Fruit fly (Drosophila melanogaster) whole organism, adult: ENCODE measurements around the gene ph-p.

Experiments
- CG11617 ChIP-seq: fragments of 200-800 bp; sonication (Bioruptor generic); optimal IDR thresholded peaks from 2 replicates; lab custom pipeline; 2017; ENCODE audit warnings: mild to moderate bottlenecking, missing biosample characterization, missing genetic modification reagents, missing genetic modification characterization
- CG12768 ChIP-seq: fragments of 200-800 bp; sonication (Bioruptor generic); optimal IDR thresholded peaks from 2 replicates; lab custom pipeline; 2017; ENCODE audit warnings: missing biosample characterization, missing genetic modification characterization, mild to moderate bottlenecking, moderate library complexity, missing genetic modification reagents
- CG1620 ChIP-seq: fragments of 200-800 bp; sonication (Bioruptor generic); optimal IDR thresholded peaks from 2 replicates; lab custom pipeline; 2016; ENCODE audit warnings: missing biosample characterization, missing genetic modification characterization
- CG5204 ChIP-seq: fragments of 200-800 bp; sonication (Bioruptor generic); optimal IDR thresholded peaks from 2 replicates; lab custom pipeline; 2016; ENCODE audit warnings: missing biosample characterization, missing genetic modification characterization
- bab1 ChIP-seq: fragments of 200-800 bp; sonication (Bioruptor generic); optimal IDR thresholded peaks from 3 replicates; lab custom pipeline; 2019; ENCODE audit warnings: missing biosample characterization, mild to moderate bottlenecking, missing genetic modification characterization, moderate library complexity
- kay ChIP-seq: fragments of 200-800 bp; sonication (Bioruptor generic); peaks from one replicate; lab custom pipeline; 2016; ENCODE audit warnings: missing biosample characterization, missing genetic modification characterization, borderline replicate concordance
- pad ChIP-seq: fragments of 200-800 bp; sonication (Bioruptor generic); optimal IDR thresholded peaks from 3 replicates; lab custom pipeline; 2017; ENCODE audit warnings: missing biosample characterization, missing genetic modification characterization, mild to moderate bottlenecking, moderate library complexity, missing genetic modification reagents

DNA sequence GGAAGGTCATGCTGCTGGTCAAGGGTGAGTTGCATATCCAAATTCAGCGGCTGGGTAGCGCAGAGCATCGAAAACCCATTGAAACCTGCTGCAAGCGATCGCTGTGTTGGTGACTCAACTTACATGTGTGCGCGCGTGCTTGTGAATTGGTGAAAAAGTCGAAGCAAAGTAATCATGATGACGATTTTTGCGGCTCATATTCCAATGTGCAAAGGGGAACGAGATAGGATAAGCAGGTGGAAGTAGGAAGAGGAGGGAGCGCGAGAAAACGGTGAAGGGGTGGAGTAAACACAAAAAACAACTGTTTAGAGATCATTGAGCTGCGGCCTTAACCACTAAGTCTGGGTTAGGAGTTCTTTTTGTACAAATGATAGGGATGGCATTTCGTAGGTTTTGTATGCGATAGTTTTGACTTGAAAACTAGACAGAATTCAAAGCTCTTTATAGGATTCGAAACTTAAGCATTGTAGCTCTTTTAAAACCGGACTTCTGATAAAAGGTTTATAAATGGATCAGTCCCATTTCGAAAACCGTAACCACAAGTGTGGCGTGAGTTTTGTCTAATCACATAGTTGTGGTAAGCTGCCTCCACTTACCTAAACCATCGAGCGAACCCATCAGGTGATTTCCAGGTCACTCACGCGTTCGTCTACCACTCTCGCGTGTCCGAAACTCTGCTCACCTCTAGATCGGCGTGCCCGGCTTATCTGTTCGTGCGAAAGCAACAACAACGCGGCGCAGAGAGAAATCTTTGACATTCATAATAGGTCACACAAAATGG, 7.7 kb upstream of the ph-p start:
- TF ChIP-seq kay, result peak; percentile 80
- TF ChIP-seq CG12768 (GFP tag; lab: Kevin White, UChicago), result peak; percentile 5
- TF ChIP-seq pad (GFP tag; lab: Kevin White, UChicago), result peak; percentile 94
- peak; percentile 61 for TF ChIP-seq CG5204 (GFP tag; lab: Kevin White, UChicago)
- TF ChIP-seq CG1620, result peak; percentile 77
- TF ChIP-seq CG11617, result peak; percentile 78
- TF ChIP-seq bab1 (GFP tag; lab: Kevin White, UChicago), result peak; percentile 79
